Worm (Caenorhabditis elegans) whole organism, L4/young adult: ENCODE data around the gene ZC196.2.

ENCODE experiments used
- dao-5 ChIP-seq: sonication (generic microtip); optimal IDR thresholded peaks from 2 replicates; lab custom pipeline; 2016; ENCODE audit warnings: missing genotype, missing genetic modification characterization, moderate library complexity, missing compliant biosample characterization
- him-1 ChIP-seq: sonication (generic microtip); optimal IDR thresholded peaks from 2 replicates; lab custom pipeline; 2016; ENCODE audit warnings: missing genotype, missing genetic modification reagents, missing genetic modification characterization, missing compliant biosample characterization

DNA sequence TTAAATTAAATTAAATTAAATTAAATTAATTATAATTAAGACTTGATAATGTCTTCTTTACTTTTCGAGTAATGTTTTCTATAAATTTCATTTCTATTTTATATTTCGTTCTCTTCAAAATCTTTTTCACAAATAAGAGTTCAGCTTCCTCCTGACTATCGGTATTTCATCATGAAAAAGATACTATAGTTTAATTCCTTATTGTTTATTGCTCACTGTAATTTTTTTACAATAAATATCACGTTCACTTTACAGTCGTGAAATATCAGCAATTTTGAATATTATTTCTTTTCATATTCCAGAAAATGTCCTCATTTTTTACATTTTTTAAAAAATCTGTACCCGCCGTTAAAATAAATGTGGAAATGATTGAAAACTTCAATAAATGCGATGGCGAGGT lies 2.9 kb upstream of the ZC196.2 start, which contains the start of gene ZC196.3:
- TF ChIP-seq dao-5 (tag; lab: Kevin White, UChicago) (no peak), him-1 (tag; lab: Kevin White, UChicago) (no peak)
